Worm (Caenorhabditis elegans): Measurements from ENCODE around the gene Y34B4A.10.

ce11 chrX:5207819-5208218, 41.9 kb upstream of the Y34B4A.10 start:
- TF ChIP-seq ama-1 (optimal IDR thresholded peaks at IDR 0.05): no peak
- no peak for TF ChIP-seq ama-1 (GFP tag; optimal IDR thresholded peaks at IDR 0.05)
- TF ChIP-seq Y67H2A.10 (GFP tag; conservative IDR thresholded peaks at IDR 0.05): no peak
- TF ChIP-seq unc-130 (GFP tag; optimal IDR thresholded peaks at IDR 0.05): no peak
- no peak for TF ChIP-seq snpc-3.4 (tag; optimal IDR thresholded peaks at IDR 0.05)
- no peak for TF ChIP-seq fkh-3 (tag; optimal IDR thresholded peaks at IDR 0.05)
- TF ChIP-seq pha-4 (tag; optimal IDR thresholded peaks at IDR 0.05): no peak
- TF ChIP-seq lag-1 (GFP tag; IDR thresholded peaks at IDR 0.05): no peak
- TF ChIP-seq snpc-1.3 (tag; optimal IDR thresholded peaks at IDR 0.05; ENCODE audit: insufficient read depth): no peak
- no peak for TF ChIP-seq hrde-1 (tag; optimal IDR thresholded peaks at IDR 0.05; ENCODE audit: borderline replicate concordance)
- TF ChIP-seq snpc-4 (GFP tag; optimal IDR thresholded peaks at IDR 0.05): no peak
- no peak for TF ChIP-seq snpc-4 (tag; optimal IDR thresholded peaks at IDR 0.05)
- no peak for TF ChIP-seq Y56A3A.18 (GFP tag; IDR thresholded peaks at IDR 0.05)
- TF ChIP-seq ztf-6 (GFP tag; IDR thresholded peaks at IDR 0.05): no peak

Measured in whole organism, young adult.